Worm (Caenorhabditis elegans): ENCODE measurements around the gene unc-104.

unc-104 gene

ce11 chrII:6974011-6974410 is 20.8 kb upstream of the unc-104 start (continued):
- peak; percentile 46 for TF ChIP-seq nhr-19 (GFP tag; conservative IDR thresholded peaks at IDR 0.05)
- no peak for TF ChIP-seq aha-1 (tag; optimal IDR thresholded peaks at IDR 0.05)
- no peak for TF ChIP-seq zag-1 (tag; optimal IDR thresholded peaks at IDR 0.05)
- TF ChIP-seq nhr-47 (tag; optimal IDR thresholded peaks at IDR 0.05), result peak; percentile 71
- TF ChIP-seq ets-5 (GFP tag; IDR thresholded peaks at IDR 0.05), result no peak
- TF ChIP-seq ces-1 (GFP tag; optimal IDR thresholded peaks at IDR 0.05), result no peak
- TF ChIP-seq pqm-1 (tag; optimal IDR thresholded peaks at IDR 0.05), result no peak
- peak; percentile 55 for TF ChIP-seq tbx-2 (tag; optimal IDR thresholded peaks at IDR 0.05)
- TF ChIP-seq xbp-1 (tag; optimal IDR thresholded peaks at IDR 0.05), result peak; percentile 43
- no peak for TF ChIP-seq hlh-4 (tag; optimal IDR thresholded peaks at IDR 0.05)
- TF ChIP-seq nhr-12 (tag; optimal IDR thresholded peaks at IDR 0.05), result no peak
- TF ChIP-seq ama-1 (optimal IDR thresholded peaks at IDR 0.05), result no peak
- TF ChIP-seq snpc-4 (tag; optimal IDR thresholded peaks at IDR 0.05), result peak; percentile 43
- peak; percentile 35 for TF ChIP-seq dsc-1 (tag; optimal IDR thresholded peaks at IDR 0.05)
- no peak for TF ChIP-seq nhr-11 (tag; optimal IDR thresholded peaks at IDR 0.05)
- peak in 1 of 2 experiments; percentile 11 for TF ChIP-seq mdl-1 (tag; optimal IDR thresholded peaks at IDR 0.05)
- no peak for TF ChIP-seq zip-4 (GFP tag; optimal IDR thresholded peaks at IDR 0.05)
- no peak for TF ChIP-seq pax-3 (tag; optimal IDR thresholded peaks at IDR 0.05)
- no peak for TF ChIP-seq sptf-1 (tag; optimal IDR thresholded peaks at IDR 0.05)
- TF ChIP-seq elt-3 (tag; optimal IDR thresholded peaks at IDR 0.05), result no peak
- TF ChIP-seq C16A3.4 (tag; optimal IDR thresholded peaks at IDR 0.05), result peak; percentile 42
- TF ChIP-seq aly-2 (tag; optimal IDR thresholded peaks at IDR 0.05), result no peak
- TF ChIP-seq efl-3 (GFP tag; optimal IDR thresholded peaks at IDR 0.05), result no peak
- TF ChIP-seq lin-35 (GFP tag; optimal IDR thresholded peaks at IDR 0.05), result peak; percentile 93 to 97
- TF ChIP-seq nhr-71 (tag; optimal IDR thresholded peaks at IDR 0.05), result peak; percentile 66
- no peak for TF ChIP-seq unc-30 (tag; optimal IDR thresholded peaks at IDR 0.05)
- TF ChIP-seq C34B4.2 (tag; optimal IDR thresholded peaks at IDR 0.05), result no peak
- TF ChIP-seq tlp-1 (tag; optimal IDR thresholded peaks at IDR 0.05), result no peak
- no peak for TF ChIP-seq sox-4 (tag; optimal IDR thresholded peaks at IDR 0.05)
- peak; percentile 71 to 84 for TF ChIP-seq lsy-2 (tag; optimal IDR thresholded peaks at IDR 0.05)
- TF ChIP-seq lin-14 (GFP tag; optimal IDR thresholded peaks at IDR 0.05), result peak; percentile 7
- TF ChIP-seq nhr-237 (tag; optimal IDR thresholded peaks at IDR 0.05), result no peak

ce11 chrII:6975725-6976124 is 19.1 kb upstream of the unc-104 start:
- peak in 1 of 2 experiments; percentile 11 for TF ChIP-seq lin-35 (GFP tag; optimal IDR thresholded peaks at IDR 0.05)
- TF ChIP-seq ceh-8 (GFP tag; optimal IDR thresholded peaks at IDR 0.05), result no peak
- TF ChIP-seq lin-15B (tag; optimal IDR thresholded peaks at IDR 0.05), result no peak
- no peak for TF ChIP-seq nhr-85 (tag)
- TF ChIP-seq aha-1 (tag; optimal IDR thresholded peaks at IDR 0.05), result no peak
- TF ChIP-seq nhr-71 (tag; optimal IDR thresholded peaks at IDR 0.05), result no peak
- TF ChIP-seq nhr-47 (tag; optimal IDR thresholded peaks at IDR 0.05), result peak; percentile 6
- no peak for TF ChIP-seq pqm-1 (tag; optimal IDR thresholded peaks at IDR 0.05)
- TF ChIP-seq dpl-1 (GFP tag; optimal IDR thresholded peaks at IDR 0.05), result peak in 2 of 3 experiments; percentile 18 to 50
- peak; percentile 29 for TF ChIP-seq mep-1 (tag; optimal IDR thresholded peaks at IDR 0.05)
- peak; percentile 41 to 62 for TF ChIP-seq efl-1 (optimal IDR thresholded peaks at IDR 0.05)
- peak in 1 of 2 experiments; percentile 43 for TF ChIP-seq efl-1 (GFP tag; optimal IDR thresholded peaks at IDR 0.05 in 1 of 2)
- no peak for TF ChIP-seq ets-5 (GFP tag; IDR thresholded peaks at IDR 0.05)
- TF ChIP-seq ceh-88 (GFP tag; IDR thresholded peaks at IDR 0.05), result no peak
- no peak for TF ChIP-seq ces-1 (GFP tag; optimal IDR thresholded peaks at IDR 0.05)
- TF ChIP-seq elt-3 (tag; optimal IDR thresholded peaks at IDR 0.05), result no peak
- TF ChIP-seq skn-1 (tag; optimal IDR thresholded peaks at IDR 0.05), result no peak
- peak; percentile 44 to 66 for TF ChIP-seq lsy-2 (tag; optimal IDR thresholded peaks at IDR 0.05)
- peak; percentile 17 for TF ChIP-seq rnt-1 (tag; optimal IDR thresholded peaks at IDR 0.05)
- TF ChIP-seq sup-37 (GFP tag; optimal IDR thresholded peaks at IDR 0.05), result no peak
- TF ChIP-seq Y116A8C.19 (tag; optimal IDR thresholded peaks at IDR 0.05; ENCODE audit: borderline replicate concordance), result no peak
- TF ChIP-seq unc-130 (tag; optimal IDR thresholded peaks at IDR 0.05), result no peak
- no peak for TF ChIP-seq isw-1 (GFP tag; IDR thresholded peaks at IDR 0.05)
- no peak for TF ChIP-seq nhr-12 (tag; optimal IDR thresholded peaks at IDR 0.05)
- no peak for TF ChIP-seq blmp-1 (tag; optimal IDR thresholded peaks at IDR 0.05)
- no peak for TF ChIP-seq C34B4.2 (tag; optimal IDR thresholded peaks at IDR 0.05)
- TF ChIP-seq swsn-7 (tag; optimal IDR thresholded peaks at IDR 0.05), result no peak
- no peak for TF ChIP-seq C16A3.4 (tag; optimal IDR thresholded peaks at IDR 0.05)
- no peak for TF ChIP-seq tbx-2 (tag; optimal IDR thresholded peaks at IDR 0.05)
- no peak for TF ChIP-seq nhr-77 (tag; optimal IDR thresholded peaks at IDR 0.05)
- no peak for TF ChIP-seq ama-1 (optimal IDR thresholded peaks at IDR 0.05)
- no peak for TF ChIP-seq dsc-1 (tag; optimal IDR thresholded peaks at IDR 0.05)
- TF ChIP-seq ztf-4 (tag; optimal IDR thresholded peaks at IDR 0.05), result no peak
- no peak for TF ChIP-seq nhr-28 (tag; optimal IDR thresholded peaks at IDR 0.05)
- no peak for TF ChIP-seq snpc-4 (tag; optimal IDR thresholded peaks at IDR 0.05)
- TF ChIP-seq alr-1 (tag; optimal IDR thresholded peaks at IDR 0.05; ENCODE audit: borderline replicate concordance), result no peak
- no peak for TF ChIP-seq unc-30 (tag; optimal IDR thresholded peaks at IDR 0.05)
